Worm (Caenorhabditis elegans) whole organism, young adult: ENCODE results near the gene cec-6.

Experiments
- rpc-1 ChIP-seq, 2 experiments: fragments of 150-350 bp in 1 of 2; sonication (generic microtip) in 1 of 2; optimal IDR thresholded peaks; 2 replicates each; lab custom pipeline; 2014 to 2018; ENCODE audit warnings: missing biosample characterization in 1 of 2, missing genetic modification characterization in 1 of 2, missing genetic modification reagents in 1 of 2, missing genotype in 1 of 2
- snpc-4 ChIP-seq, 5 experiments: fragments of 150-350 bp in 1 of 5; sonication (generic microtip) in 4 of 5; optimal IDR thresholded peaks; 2 replicates each; lab custom pipeline; 2014 to 2018; ENCODE audit warnings: missing genetic modification characterization in 5 of 5, missing biosample characterization in 3 of 5, antibody characterized with exemption in 2 of 5, mild to moderate bottlenecking in 2 of 5, missing compliant biosample characterization in 2 of 5, missing genotype in 2 of 5, moderate library complexity in 2 of 5, missing genetic modification reagents in 1 of 5
- tbx-9 ChIP-seq: sonication (generic microtip); optimal IDR thresholded peaks from 2 replicates; lab custom pipeline; 2016; ENCODE audit warnings: borderline replicate concordance, missing genetic modification characterization, inconsistent platforms, missing compliant biosample characterization

DNA sequence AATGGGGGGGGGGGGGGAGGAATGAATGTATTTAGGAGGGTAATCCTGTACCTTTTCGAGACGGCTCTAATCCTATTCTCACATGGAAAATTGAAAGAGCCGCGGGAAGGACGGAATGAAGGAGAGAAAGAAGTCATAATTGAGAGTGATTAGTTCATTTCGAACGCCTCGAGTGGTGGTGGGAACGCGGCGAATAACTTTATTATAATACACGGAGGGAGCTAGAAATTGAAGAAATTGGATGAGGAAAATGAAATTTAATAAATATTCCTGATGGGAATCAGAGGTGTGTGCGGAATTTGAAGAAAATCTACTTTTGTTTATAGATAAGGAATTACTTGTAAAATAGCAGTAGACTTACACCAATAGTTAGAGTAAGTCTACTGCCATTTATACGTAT, 11.1 kb upstream of the cec-6 start:
- TF ChIP-seq rpc-1 (optimal IDR thresholded peaks at IDR 0.05; lab: Kevin White, UChicago) (no peak), rpc-1 (tag; optimal IDR thresholded peaks at IDR 0.05; lab: Kevin White, UChicago) (no peak), tbx-9 (tag; lab: Kevin White, UChicago) (no peak), snpc-4 (GFP tag; optimal IDR thresholded peaks at IDR 0.05; lab: Kevin White, UChicago) (no peak), snpc-4 (tag; optimal IDR thresholded peaks at IDR 0.05; lab: Kevin White, UChicago) (no peak)
